Fruit fly (Drosophila melanogaster): Measurements from ENCODE around the gene Hsp67Bc.

The Hsp67Bc gene

dm6 chr3L:9410754-9411423 lies 38.6 kb upstream of the Hsp67Bc start, which contains the start of the genes CG4022 and Cpsf5:
CG4022 (minus strand) TSS chr3L:9410832.
Cpsf5 (plus strand) TSS chr3L:9411038.
- TF ChIP-seq CG32772 (GFP tag; IDR thresholded peaks at IDR 0.05) (peak; percentile 79), Nf-YB (GFP tag; optimal IDR thresholded peaks at IDR 0.05) (peak; percentile 70), CG6175 (GFP tag; IDR thresholded peaks at IDR 0.05) (peak; percentile 19; the same call in 1 of the 3 replicates), CG8388 (GFP tag; optimal IDR thresholded peaks at IDR 0.05) (peak; percentile 78), gem (tag; optimal IDR thresholded peaks at IDR 0.05) (peak; percentile 93), ham (GFP tag; IDR thresholded peaks at IDR 0.05) (peak; percentile 52; the same call in 1 of the 2 replicates), kay (GFP tag; optimal IDR thresholded peaks at IDR 0.05) (peak; percentile 71), Hand (GFP tag; optimal IDR thresholded peaks at IDR 0.05) (peak; percentile 55), maf-S (GFP tag; optimal IDR thresholded peaks at IDR 0.05) (peak; percentile 49), Dad (GFP tag; optimal IDR thresholded peaks at IDR 0.05) (peak; percentile 34), pros (GFP tag; optimal IDR thresholded peaks at IDR 0.05) (no peak), CG11398 (GFP tag; optimal IDR thresholded peaks at IDR 0.05) (no peak), CG14860 (GFP tag; IDR thresholded peaks at IDR 0.05; ENCODE audit: partially characterized antibody) (no peak), Lpt (GFP tag; optimal IDR thresholded peaks at IDR 0.05) (no peak), chinmo (GFP tag; IDR thresholded peaks at IDR 0.05; ENCODE audit: partially characterized antibody) (0 out of 4 replicates have a peak, but pooled peaks have one; percentile 26), emc (GFP tag; optimal IDR thresholded peaks at IDR 0.05) (peak; percentile 27), CG12236 (GFP tag; optimal IDR thresholded peaks at IDR 0.05) (no peak), CoRest (tag; optimal IDR thresholded peaks at IDR 0.05) (peak; percentile 91), Dbx (GFP tag; IDR thresholded peaks at IDR 0.05) (peak; percentile 93), Poxn (GFP tag; IDR thresholded peaks at IDR 0.05) (peak; percentile 56; the same call in 1 of the 2 replicates), jing (GFP tag; optimal IDR thresholded peaks at IDR 0.05) (peak; percentile 12), Ada2b (GFP tag; IDR thresholded peaks at IDR 0.05) (peak; percentile 78), Side (GFP tag; optimal IDR thresholded peaks at IDR 0.05) (peak; percentile 34), PHDP (tag; optimal IDR thresholded peaks at IDR 0.05) (peak; percentile 87), CG2120 (GFP tag; optimal IDR thresholded peaks at IDR 0.05) (peak; percentile 89), ems (GFP tag; optimal IDR thresholded peaks at IDR 0.05) (peak; percentile 70), rib (GFP tag; IDR thresholded peaks at IDR 0.05) (peak; percentile 89; the same call in 1 of the 2 replicates), CG16863 (GFP tag; optimal IDR thresholded peaks at IDR 0.05) (peak; percentile 45), Xbp1 (GFP tag; optimal IDR thresholded peaks at IDR 0.05) (peak; percentile 84), z (GFP tag; IDR thresholded peaks at IDR 0.05) (no peak), CG30020 (tag; optimal IDR thresholded peaks at IDR 0.05) (peak; percentile 78), ato (GFP tag; IDR thresholded peaks at IDR 0.05; ENCODE audit: partially characterized antibody) (no peak), CG14710 (tag; optimal IDR thresholded peaks at IDR 0.05) (peak; percentile 90), bbx (GFP tag; IDR thresholded peaks at IDR 0.05; ENCODE audit: partially characterized antibody) (no peak), CG14441 (GFP tag; IDR thresholded peaks at IDR 0.05) (peak; percentile 83), tio (GFP tag; optimal IDR thresholded peaks at IDR 0.05) (no peak), CG15011 (GFP tag; optimal IDR thresholded peaks at IDR 0.05) (peak; percentile 29), CG11085 (GFP tag; IDR thresholded peaks at IDR 0.05) (peak; percentile 56; the same call in 1 of the 2 replicates), CG8290 (GFP tag; optimal IDR thresholded peaks at IDR 0.05) (peak; percentile 80), CG8290 (tag; optimal IDR thresholded peaks at IDR 0.05) (peak; percentile 31 to 35), crc (GFP tag; optimal IDR thresholded peaks at IDR 0.05) (no peak), Vsx1 (GFP tag; optimal IDR thresholded peaks at IDR 0.05) (no peak), nerfin-1 (tag; optimal IDR thresholded peaks at IDR 0.05) (peak; percentile 69), row (GFP tag; IDR thresholded peaks at IDR 0.05) (peak; percentile 95), ERR (GFP tag; optimal IDR thresholded peaks at IDR 0.05) (no peak), dati (GFP tag; IDR thresholded peaks at IDR 0.05) (peak; percentile 25; the same call in 1 of the 2 replicates), CG14050 (GFP tag; IDR thresholded peaks at IDR 0.05) (peak; percentile 74), hb (GFP tag; IDR thresholded peaks at IDR 0.05; ENCODE audit: partially characterized antibody) (no peak), Atf-2 (GFP tag; optimal IDR thresholded peaks at IDR 0.05) (no peak), CG10274 (GFP tag; optimal IDR thresholded peaks at IDR 0.05) (no peak)

All from whole organism, embryonic.